Fruit fly (Drosophila melanogaster) whole organism, embryonic: ENCODE results near the gene Cyp313a3.

Experiments
- BEAF-32 ChIP-seq: fragments of 200-800 bp; sonication (Bioruptor generic); optimal IDR thresholded peaks from 3 replicates; lab custom pipeline; 2017; ENCODE audit warnings: missing biosample characterization, missing genetic modification characterization, mild to moderate bottlenecking, moderate library complexity, missing genetic modification reagents
- CG1024 ChIP-seq: fragments of 200-800 bp; sonication (Bioruptor generic); IDR thresholded peaks from 2 replicates; pipeline ENCODE4 v1.3.6; 2022; ENCODE audit warnings: missing biosample characterization, missing genetic modification characterization
- CG13287 ChIP-seq: fragments of 200-800 bp; sonication (Bioruptor generic); IDR thresholded peaks from 2 replicates; pipeline ENCODE4 v1.3.6; 2022; ENCODE audit warnings: missing biosample characterization, missing genetic modification characterization; ENCODE audit not compliant: partially characterized antibody
- CG14710 ChIP-seq: fragments of 200-800 bp; sonication (Bioruptor generic); optimal IDR thresholded peaks from 3 replicates; lab custom pipeline; 2019; ENCODE audit warnings: missing biosample characterization, mild to moderate bottlenecking, missing genetic modification characterization, moderate library complexity
- CG15601 ChIP-seq: fragments of 200-800 bp; sonication (Bioruptor generic); optimal IDR thresholded peaks from 3 replicates; lab custom pipeline; 2019; ENCODE audit warnings: missing biosample characterization, mild to moderate bottlenecking, missing genetic modification characterization, moderate library complexity
- CG17328 ChIP-seq: fragments of 200-800 bp; sonication (Bioruptor generic); IDR thresholded peaks from 2 replicates; pipeline ENCODE4 v1.3.6; 2022; ENCODE audit warnings: missing biosample characterization, missing genetic modification characterization
- CG3065 ChIP-seq: fragments of 200-800 bp; sonication (Bioruptor generic); optimal IDR thresholded peaks from 2 replicates; lab custom pipeline; 2016; ENCODE audit warnings: missing biosample characterization, missing genetic modification characterization
- CG34224 ChIP-seq: fragments of 200-800 bp; sonication (Bioruptor generic); IDR thresholded peaks from 3 replicates; pipeline ENCODE4 v1.3.6; 2022; ENCODE audit warnings: missing biosample characterization, missing genetic modification characterization; ENCODE audit not compliant: partially characterized antibody
- CG6791 ChIP-seq: fragments of 200-800 bp; sonication (Bioruptor generic); IDR thresholded peaks from 3 replicates; pipeline ENCODE4 v1.3.6; 2022; ENCODE audit warnings: missing biosample characterization, missing genetic modification characterization; ENCODE audit not compliant: partially characterized antibody
- Chrac-16 ChIP-seq: fragments of 200-800 bp; sonication (Bioruptor generic); optimal IDR thresholded peaks from 3 replicates; lab custom pipeline; 2016; ENCODE audit warnings: missing biosample characterization, missing genetic modification characterization
- Dek ChIP-seq: fragments of 200-800 bp; sonication (Bioruptor generic); optimal IDR thresholded peaks from 3 replicates; lab custom pipeline; 2019; ENCODE audit warnings: missing biosample characterization, mild to moderate bottlenecking, missing genetic modification characterization, moderate library complexity
- Dip3 ChIP-seq: fragments of 200-800 bp; sonication (Bioruptor generic); optimal IDR thresholded peaks from 3 replicates; lab custom pipeline; 2016; ENCODE audit warnings: missing biosample characterization, missing genetic modification characterization
- Doc3 ChIP-seq: fragments of 200-800 bp; sonication (Bioruptor generic); IDR thresholded peaks from 3 replicates; pipeline ENCODE4 v1.3.6; 2022; ENCODE audit warnings: missing biosample characterization, missing genetic modification characterization; ENCODE audit not compliant: partially characterized antibody
- Dp ChIP-seq: fragments of 200-800 bp; sonication (Bioruptor generic); optimal IDR thresholded peaks from 2 replicates; lab custom pipeline; 2018; ENCODE audit warnings: missing biosample characterization, mild to moderate bottlenecking, missing genetic modification characterization, moderate library complexity
- HLH3B ChIP-seq: fragments of 200-800 bp; sonication (Bioruptor generic); IDR thresholded peaks from 2 replicates; pipeline ENCODE4 v1.3.6; 2022; ENCODE audit warnings: missing biosample characterization, missing genetic modification characterization
- HLH4C ChIP-seq: fragments of 200-800 bp; sonication (Bioruptor generic); IDR thresholded peaks from 3 replicates; pipeline ENCODE4 v1.3.6; 2022; ENCODE audit warnings: missing biosample characterization, missing genetic modification characterization; ENCODE audit not compliant: partially characterized antibody
- MESR4 ChIP-seq: fragments of 200-800 bp; sonication (Bioruptor generic); optimal IDR thresholded peaks from 2 replicates; lab custom pipeline; 2018; ENCODE audit warnings: missing biosample characterization, mild to moderate bottlenecking, missing genetic modification characterization, moderate library complexity
- Myb ChIP-seq: fragments of 200-800 bp; sonication (Bioruptor generic); optimal IDR thresholded peaks from 2 replicates; lab custom pipeline; 2016; ENCODE audit warnings: missing biosample characterization, missing genetic modification characterization
- NC2α ChIP-seq: fragments of 200-800 bp; sonication (Bioruptor generic); optimal IDR thresholded peaks from 2 replicates; lab custom pipeline; 2016; ENCODE audit warnings: missing biosample characterization, missing genetic modification characterization
- Tbp ChIP-seq: fragments of >200 bp; optimal IDR thresholded peaks from 2 replicates; lab custom pipeline; 2018; ENCODE audit warnings: missing biosample characterization, missing genetic modification characterization
- al ChIP-seq: fragments of 200-800 bp; sonication (Bioruptor generic); IDR thresholded peaks from 2 replicates; pipeline ENCODE4 v1.3.6; 2022; ENCODE audit warnings: missing biosample characterization, missing genetic modification characterization
- ato ChIP-seq: fragments of 200-800 bp; sonication (Bioruptor generic); IDR thresholded peaks from 2 replicates; pipeline ENCODE4 v1.3.6; 2022; ENCODE audit warnings: missing biosample characterization, missing genetic modification characterization; ENCODE audit not compliant: partially characterized antibody
- bab2 ChIP-seq: fragments of 200-800 bp; sonication (Bioruptor generic); optimal IDR thresholded peaks from 2 replicates; lab custom pipeline; 2016; ENCODE audit warnings: missing biosample characterization, missing genetic modification characterization
- bbx ChIP-seq: fragments of 200-800 bp; sonication (Bioruptor generic); IDR thresholded peaks from 2 replicates; pipeline ENCODE4 v1.3.6; 2022; ENCODE audit warnings: missing biosample characterization, missing genetic modification characterization; ENCODE audit not compliant: partially characterized antibody
- chinmo ChIP-seq: fragments of 200-800 bp; sonication (Bioruptor generic); IDR thresholded peaks from 4 replicates; pipeline ENCODE4 v1.3.6; 2022; ENCODE audit warnings: missing biosample characterization, missing genetic modification characterization; ENCODE audit not compliant: partially characterized antibody
- ems ChIP-seq: fragments of 200-800 bp; sonication (Bioruptor generic); optimal IDR thresholded peaks from 3 replicates; lab custom pipeline; 2016; ENCODE audit warnings: missing biosample characterization, missing genetic modification characterization
- hbn ChIP-seq: fragments of 200-800 bp; sonication (Bioruptor generic); IDR thresholded peaks from 2 replicates; pipeline ENCODE4 v1.3.6; 2022; ENCODE audit warnings: missing biosample characterization, missing genetic modification characterization; ENCODE audit not compliant: partially characterized antibody
- hkb ChIP-seq, 2 experiments: fragments of 200-800 bp in 1 of 2; fragments of >200 bp in 1 of 2; sonication (Bioruptor generic) in 1 of 2; IDR thresholded peaks in 1 of 2; optimal IDR thresholded peaks in 1 of 2; 2 replicates each; pipeline versions ENCODE4 v1.3.6 to Lab custom; 2017 to 2022; ENCODE audit warnings: missing biosample characterization in 1 of 2, missing genetic modification characterization in 1 of 2
- kah ChIP-seq: fragments of 200-800 bp; sonication (Bioruptor generic); optimal IDR thresholded peaks from 2 replicates; lab custom pipeline; 2018; ENCODE audit warnings: missing biosample characterization, mild to moderate bottlenecking, missing genetic modification characterization
- kni ChIP-seq: fragments of 200-800 bp; sonication (Bioruptor generic); optimal IDR thresholded peaks from 3 replicates; lab custom pipeline; 2017; ENCODE audit warnings: mild to moderate bottlenecking, missing biosample characterization, missing genetic modification reagents, missing genetic modification characterization
- schlank ChIP-seq: fragments of 200-800 bp; sonication (Bioruptor generic); optimal IDR thresholded peaks from 2 replicates; lab custom pipeline; 2018; ENCODE audit warnings: missing biosample characterization, mild to moderate bottlenecking, missing genetic modification characterization
- sens ChIP-seq: fragments of 200-800 bp; sonication (Bioruptor generic); peaks from one replicate; lab custom pipeline; 2016; ENCODE audit warnings: missing biosample characterization, missing genetic modification characterization
- sna ChIP-seq: fragments of 200-800 bp; sonication (Bioruptor generic); IDR thresholded peaks from 2 replicates; pipeline ENCODE4 v1.3.6; 2022; ENCODE audit warnings: missing biosample characterization, missing genetic modification characterization; ENCODE audit not compliant: partially characterized antibody
- stwl ChIP-seq: fragments of 200-800 bp; sonication (Bioruptor generic); optimal IDR thresholded peaks from 3 replicates; lab custom pipeline; 2018; ENCODE audit warnings: missing biosample characterization, mild to moderate bottlenecking, missing genetic modification characterization, moderate library complexity
- tgo ChIP-seq: fragments of 200-800 bp; sonication (Bioruptor generic); IDR thresholded peaks from 3 replicates; pipeline ENCODE4 v1.3.6; 2022; ENCODE audit warnings: missing biosample characterization, missing genetic modification characterization
- trem ChIP-seq: fragments of 200-800 bp; optimal IDR thresholded peaks from 3 replicates; lab custom pipeline; 2019; ENCODE audit warnings: missing biosample characterization, mild to moderate bottlenecking, missing genetic modification characterization, moderate library complexity
- unpg ChIP-seq: fragments of 200-800 bp; sonication (Bioruptor generic); optimal IDR thresholded peaks from 3 replicates; lab custom pipeline; 2018; ENCODE audit warnings: missing biosample characterization, mild to moderate bottlenecking, missing genetic modification characterization, moderate library complexity
- wek ChIP-seq: fragments of 200-800 bp; sonication (Bioruptor generic); optimal IDR thresholded peaks from 3 replicates; lab custom pipeline; 2018; ENCODE audit warnings: missing biosample characterization, mild to moderate bottlenecking, missing genetic modification characterization, moderate library complexity
- z ChIP-seq: fragments of 200-800 bp; sonication (Bioruptor generic); IDR thresholded peaks from 3 replicates; pipeline ENCODE4 v1.3.6; 2022; ENCODE audit warnings: missing biosample characterization, missing genetic modification characterization
- zfh1 ChIP-seq: fragments of 200-800 bp; sonication (Bioruptor generic); IDR thresholded peaks from 3 replicates; pipeline ENCODE4 v1.3.6; 2022; ENCODE audit warnings: missing biosample characterization, missing genetic modification characterization

The Cyp313a3 gene

dm6 chr3R:12219497-12219896 is 19.6 kb downstream of the Cyp313a3 start, which contains the start of gene Cog1 (continued):
- TF ChIP-seq stwl (tag; lab: Kevin White, UChicago) (peak; percentile 63), bbx (GFP tag; lab: Robert Waterston, UW) (peak; percentile 73), kni (GFP tag; lab: Kevin White, UChicago) (no peak), sens (GFP tag; lab: Kevin White, UChicago) (peak; percentile 13), unpg (GFP tag; lab: Kevin White, UChicago) (no peak), z (GFP tag; lab: Robert Waterston, UW) (no peak), bab2 (GFP tag; lab: Kevin White, UChicago) (no peak), Myb (GFP tag; lab: Kevin White, UChicago) (peak; percentile 72), ems (GFP tag; lab: Kevin White, UChicago) (no peak), sna (peak; percentile 88), ato (GFP tag; lab: Robert Waterston, UW) (peak; percentile 55; the same call in 1 of the 2 replicates), Dp (GFP tag; lab: Kevin White, UChicago) (peak; percentile 5), CG34224 (peak; percentile 79), Dip3 (GFP tag; lab: Kevin White, UChicago) (no peak), CG13287 (GFP tag; lab: Robert Waterston, UW) (peak; percentile 89), CG15601 (tag; lab: Kevin White, UChicago) (no peak), hkb (optimal IDR thresholded peaks at IDR 0.05; lab: Kevin White, UChicago) (no peak), hkb (GFP tag; IDR thresholded peaks at IDR 0.05; lab: Robert Waterston, UW) (no peak), MESR4 (GFP tag; lab: Kevin White, UChicago) (peak; percentile 67), CG1024 (GFP tag; lab: Robert Waterston, UW) (no peak), Chrac-16 (GFP tag; lab: Kevin White, UChicago) (no peak), wek (GFP tag; lab: Kevin White, UChicago) (no peak), HLH4C (GFP tag; lab: Robert Waterston, UW) (peak; percentile 63; the same call in 2 of the 3 replicates), CG17328 (GFP tag; lab: Robert Waterston, UW) (no peak), chinmo (GFP tag; lab: Robert Waterston, UW) (0 out of 4 replicates have a peak, but pooled peaks have one; percentile 37), CG6791 (peak; percentile 71), BEAF-32 (GFP tag; lab: Kevin White, UChicago) (peak; percentile 72), NC2α (GFP tag; lab: Kevin White, UChicago) (no peak), Tbp (GFP tag; lab: Kevin White, UChicago) (no peak), Doc3 (peak; percentile 75), hbn (GFP tag; lab: Robert Waterston, UW) (peak; percentile 76)

DNA sequence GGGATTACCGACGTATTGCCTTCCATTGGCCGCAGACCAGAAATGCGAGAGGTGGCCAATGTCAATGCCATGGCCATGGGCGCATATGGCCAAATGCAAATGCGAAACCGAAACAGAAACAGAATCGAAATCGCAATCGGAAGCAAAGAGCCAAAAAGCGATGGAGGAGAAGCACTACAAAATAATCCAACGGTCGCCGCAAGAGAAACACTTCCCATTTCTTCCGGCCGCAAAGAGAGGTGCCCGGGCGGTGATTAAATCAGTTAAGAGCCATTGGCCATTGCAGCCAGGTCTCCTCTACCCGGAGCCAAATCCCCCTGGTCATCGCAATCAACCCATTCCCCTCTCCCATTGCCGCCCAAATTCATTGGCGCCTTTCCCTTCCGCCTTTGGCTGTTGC is 24.9 kb downstream of the Cyp313a3 start, which contains the start of gene CG14742:
TSS of gene CG14742 (plus strand) at position 301 of the 400 bp plus-strand sequence.
- TF ChIP-seq zfh1 (GFP tag; lab: Robert Waterston, UW) = no peak
- no peak for TF ChIP-seq trem (tag; lab: Kevin White, UChicago)
- TF ChIP-seq HLH3B = no peak
- TF ChIP-seq schlank (tag; lab: Kevin White, UChicago) = no peak
- TF ChIP-seq CG3065 = no peak
- no peak for TF ChIP-seq al (GFP tag; lab: Robert Waterston, UW)
- TF ChIP-seq kah (GFP tag; lab: Kevin White, UChicago) = no peak
- TF ChIP-seq CG14710 (tag; lab: Kevin White, UChicago) = no peak
- TF ChIP-seq Dek (tag; lab: Kevin White, UChicago) = no peak
- no peak for TF ChIP-seq tgo (GFP tag; lab: Robert Waterston, UW)
- no peak for TF ChIP-seq Chrac-16 (GFP tag; lab: Kevin White, UChicago)
